Worm (Caenorhabditis elegans): ENCODE data around the gene C44H4.8.

The C44H4.8 gene

ce11 chrX:14557352-14557935 is 37.5 kb upstream of the C44H4.8 start (continued):
- no peak for TF ChIP-seq dmd-9 (GFP tag; IDR thresholded peaks at IDR 0.05)
- no peak for TF ChIP-seq daf-16 (GFP tag; optimal IDR thresholded peaks at IDR 0.05)
- no peak for TF ChIP-seq daf-16 (tag; optimal IDR thresholded peaks at IDR 0.05)
- no peak for TF ChIP-seq fos-1 (tag; optimal IDR thresholded peaks at IDR 0.05)
- no peak for TF ChIP-seq gei-8 (GFP tag; optimal IDR thresholded peaks at IDR 0.05)
- TF ChIP-seq ctbp-1 (GFP tag; IDR thresholded peaks at IDR 0.05): peak; percentile 80
- TF ChIP-seq dmd-6 (GFP tag; IDR thresholded peaks at IDR 0.05): peak; percentile 39
- TF ChIP-seq dve-1 (tag; optimal IDR thresholded peaks at IDR 0.05; ENCODE audit: insufficient read depth): peak; percentile 47
- TF ChIP-seq cey-2 (tag; optimal IDR thresholded peaks at IDR 0.05; ENCODE audit: borderline replicate concordance, insufficient read depth): no peak
- no peak for TF ChIP-seq nhr-6 (tag; optimal IDR thresholded peaks at IDR 0.05)
- TF ChIP-seq ztf-7 (tag; optimal IDR thresholded peaks at IDR 0.05): peak; percentile 82
- peak; percentile 77 for TF ChIP-seq nhr-28 (tag; optimal IDR thresholded peaks at IDR 0.05)
- TF ChIP-seq egl-27 (tag; optimal IDR thresholded peaks at IDR 0.05): no peak
- TF ChIP-seq zip-2 (tag; optimal IDR thresholded peaks at IDR 0.05): no peak
- no peak for TF ChIP-seq lin-1 (GFP tag; IDR thresholded peaks at IDR 0.05)
- TF ChIP-seq mdl-1 (tag; optimal IDR thresholded peaks at IDR 0.05): peak in 1 of 2 experiments; percentile 79
- no peak for TF ChIP-seq F49E8.2 (tag; optimal IDR thresholded peaks at IDR 0.05; ENCODE audit: borderline replicate concordance)
- TF ChIP-seq lin-29 (GFP tag; IDR thresholded peaks at IDR 0.05): no peak
- no peak for TF ChIP-seq Y48G9A.11 (GFP tag; IDR thresholded peaks at IDR 0.05)
- peak; percentile 19 for TF ChIP-seq rbr-2 (tag; optimal IDR thresholded peaks at IDR 0.05)
- no peak for TF ChIP-seq zfp-3 (GFP tag; conservative IDR thresholded peaks at IDR 0.05)
- TF ChIP-seq nhr-77 (tag; optimal IDR thresholded peaks at IDR 0.05): no peak
- TF ChIP-seq spr-3 (GFP tag; optimal IDR thresholded peaks at IDR 0.05): no peak
- TF ChIP-seq zip-11 (GFP tag; IDR thresholded peaks at IDR 0.05): no peak
- TF ChIP-seq snpc-4 (tag; optimal IDR thresholded peaks at IDR 0.05): no peak
- TF ChIP-seq attf-4 (tag; optimal IDR thresholded peaks at IDR 0.05): no peak
- no peak for TF ChIP-seq F26F4.8 (GFP tag; conservative IDR thresholded peaks at IDR 0.05)
- TF ChIP-seq tag-97 (GFP tag; IDR thresholded peaks at IDR 0.05): no peak
- TF ChIP-seq mxl-2 (GFP tag; conservative IDR thresholded peaks at IDR 0.05): no peak
- no peak for TF ChIP-seq Y105C5A.15 (GFP tag; IDR thresholded peaks at IDR 0.05)
- no peak for TF ChIP-seq ZK546.5 (tag; optimal IDR thresholded peaks at IDR 0.05)
- no peak for TF ChIP-seq spr-1 (tag; optimal IDR thresholded peaks at IDR 0.05)
- TF ChIP-seq mep-1 (tag; optimal IDR thresholded peaks at IDR 0.05): peak; percentile 60
- TF ChIP-seq nhr-111 (GFP tag; optimal IDR thresholded peaks at IDR 0.05): no peak
- peak; percentile 81 for TF ChIP-seq hmg-1.1 (GFP tag; IDR thresholded peaks at IDR 0.05)
- TF ChIP-seq saeg-2 (GFP tag; IDR thresholded peaks at IDR 0.05): no peak
- TF ChIP-seq dpl-1 (GFP tag; optimal IDR thresholded peaks at IDR 0.05): no peak
- no peak for TF ChIP-seq nhr-25 (tag; optimal IDR thresholded peaks at IDR 0.05; ENCODE audit: borderline replicate concordance, insufficient read depth)
- no peak for TF ChIP-seq madf-9 (GFP tag; conservative IDR thresholded peaks at IDR 0.05)
- TF ChIP-seq nhr-102 (tag; optimal IDR thresholded peaks at IDR 0.05): no peak
- peak; percentile 7 for TF ChIP-seq lin-13 (GFP tag; optimal IDR thresholded peaks at IDR 0.05)
- no peak for TF ChIP-seq pha-4 (GFP tag; IDR thresholded peaks at IDR 0.05)
- TF ChIP-seq pha-4 (tag; optimal IDR thresholded peaks at IDR 0.05): peak; percentile 48
- no peak for TF ChIP-seq F44E2.7 (GFP tag; IDR thresholded peaks at IDR 0.05)
- peak in 1 of 2 experiments; percentile 76 for TF ChIP-seq hif-1 (tag; optimal IDR thresholded peaks at IDR 0.05)
- TF ChIP-seq set-16 (GFP tag; IDR thresholded peaks at IDR 0.05): peak; percentile 19; the same call in 1 of the 2 replicates
- no peak for TF ChIP-seq ceh-62 (tag; optimal IDR thresholded peaks at IDR 0.05)
- peak; percentile 1 for TF ChIP-seq mxl-3 (GFP tag; optimal IDR thresholded peaks at IDR 0.05)
- no peak for TF ChIP-seq php-3 (GFP tag; IDR thresholded peaks at IDR 0.05)
- TF ChIP-seq lin-39 (tag; optimal IDR thresholded peaks at IDR 0.05): no peak
- no peak for TF ChIP-seq T20F7.1 (GFP tag; optimal IDR thresholded peaks at IDR 0.05)
